Fruit fly (Drosophila melanogaster) whole organism, embryonic: Measurements from ENCODE around the gene CG7530.

ENCODE experiments used
- Asciz ChIP-seq: fragments of 200-800 bp; sonication (Bioruptor generic); optimal IDR thresholded peaks from 2 replicates; lab custom pipeline; 2017; ENCODE audit warnings: missing biosample characterization, mild to moderate bottlenecking, missing genetic modification characterization, missing genetic modification reagents
- Atf3 ChIP-seq: fragments of 200-800 bp; sonication (Bioruptor generic); optimal IDR thresholded peaks from 3 replicates; lab custom pipeline; 2016; ENCODE audit warnings: missing biosample characterization, missing genetic modification characterization
- Atf6 ChIP-seq: fragments of 200-800 bp; sonication (Bioruptor generic); IDR thresholded peaks from 2 replicates; pipeline ENCODE4 v1.3.6; 2022; ENCODE audit warnings: missing biosample characterization, missing genetic modification characterization
- Bteb2 ChIP-seq: fragments of 200-800 bp; sonication (Bioruptor generic); optimal IDR thresholded peaks from 2 replicates; lab custom pipeline; 2016; ENCODE audit warnings: missing biosample characterization, missing genetic modification characterization
- CG11247 ChIP-seq: fragments of 200-800 bp; sonication (Bioruptor generic); IDR thresholded peaks from 2 replicates; pipeline ENCODE4 v1.3.6; 2022; ENCODE audit warnings: missing biosample characterization, missing genetic modification characterization
- CG11696 ChIP-seq: fragments of 200-800 bp; sonication (Bioruptor generic); IDR thresholded peaks from 2 replicates; pipeline ENCODE4 v1.3.6; 2022; ENCODE audit warnings: missing biosample characterization, missing genetic modification characterization
- CG11723 ChIP-seq: fragments of 200-800 bp; sonication (Bioruptor generic); optimal IDR thresholded peaks from 2 replicates; lab custom pipeline; 2017; ENCODE audit warnings: missing biosample characterization, mild to moderate bottlenecking, missing genetic modification characterization
- CG14050 ChIP-seq: fragments of 200-800 bp; sonication (Bioruptor generic); IDR thresholded peaks from 3 replicates; pipeline ENCODE4 v1.3.6; 2022; ENCODE audit warnings: missing biosample characterization, missing genetic modification characterization
- CG16813 ChIP-seq: fragments of 200-800 bp; sonication (Bioruptor generic); IDR thresholded peaks from 3 replicates; pipeline ENCODE4 v1.3.6; 2022; ENCODE audit warnings: missing biosample characterization, missing genetic modification characterization; ENCODE audit not compliant: partially characterized antibody
- CG17802 ChIP-seq: fragments of 200-800 bp; sonication (Bioruptor generic); optimal IDR thresholded peaks from 2 replicates; lab custom pipeline; 2018; ENCODE audit warnings: missing biosample characterization, mild to moderate bottlenecking, missing genetic modification characterization, moderate library complexity
- CG18619 ChIP-seq: fragments of 200-800 bp; sonication (Bioruptor generic); optimal IDR thresholded peaks from 3 replicates; lab custom pipeline; 2017; ENCODE audit warnings: missing biosample characterization, mild to moderate bottlenecking, missing genetic modification characterization
- CG3163 ChIP-seq: fragments of 200-800 bp; sonication (Bioruptor generic); optimal IDR thresholded peaks from 3 replicates; lab custom pipeline; 2016; ENCODE audit warnings: missing biosample characterization, missing genetic modification characterization
- CG5180 ChIP-seq: fragments of 200-800 bp; sonication (Bioruptor generic); optimal IDR thresholded peaks from 3 replicates; lab custom pipeline; 2017; ENCODE audit warnings: missing biosample characterization, missing genetic modification characterization, mild to moderate bottlenecking, moderate library complexity, missing genetic modification reagents
- CG6175 ChIP-seq: fragments of 200-800 bp; sonication (Bioruptor generic); IDR thresholded peaks from 3 replicates; pipeline ENCODE4 v1.3.6; 2022; ENCODE audit warnings: missing biosample characterization, missing genetic modification characterization
- CG6689 ChIP-seq: fragments of 200-800 bp; sonication (Bioruptor generic); IDR thresholded peaks from 2 replicates; pipeline ENCODE4 v1.3.6; 2022; ENCODE audit warnings: missing biosample characterization, missing genetic modification characterization
- CG7357 ChIP-seq: fragments of 200-800 bp; sonication (Bioruptor generic); IDR thresholded peaks from 3 replicates; pipeline ENCODE4 v1.3.6; 2022; ENCODE audit warnings: missing biosample characterization, missing genetic modification characterization
- CG7372 ChIP-seq: fragments of 200-800 bp; sonication (Bioruptor generic); IDR thresholded peaks from 2 replicates; pipeline ENCODE4 v1.3.6; 2022; ENCODE audit warnings: missing biosample characterization, missing genetic modification characterization
- CG7556 ChIP-seq: fragments of 200-800 bp; sonication (Bioruptor generic); optimal IDR thresholded peaks from 2 replicates; lab custom pipeline; 2017; ENCODE audit warnings: missing biosample characterization, mild to moderate bottlenecking, missing genetic modification characterization
- CG7839 ChIP-seq: fragments of 200-800 bp; sonication (Bioruptor generic); optimal IDR thresholded peaks from 3 replicates; lab custom pipeline; 2018; ENCODE audit warnings: missing biosample characterization, mild to moderate bottlenecking, missing genetic modification characterization, moderate library complexity
- CG8478 ChIP-seq: fragments of >200 bp; optimal IDR thresholded peaks from 2 replicates; lab custom pipeline; 2018
- CG8765 ChIP-seq: fragments of 200-800 bp; sonication (Bioruptor generic); IDR thresholded peaks from 2 replicates; pipeline ENCODE4 v1.3.6; 2022; ENCODE audit warnings: missing biosample characterization, missing genetic modification characterization
- CG8924 ChIP-seq: fragments of 200-800 bp; optimal IDR thresholded peaks from 3 replicates; lab custom pipeline; 2019; ENCODE audit warnings: missing biosample characterization, mild to moderate bottlenecking, missing genetic modification characterization, moderate library complexity
- D19A ChIP-seq: fragments of 200-800 bp; optimal IDR thresholded peaks from 3 replicates; lab custom pipeline; 2019; ENCODE audit warnings: missing biosample characterization, mild to moderate bottlenecking, missing genetic modification characterization, moderate library complexity
- Deaf1 ChIP-seq: fragments of 200-800 bp; optimal IDR thresholded peaks from 3 replicates; lab custom pipeline; 2019; ENCODE audit warnings: missing biosample characterization, mild to moderate bottlenecking, missing genetic modification characterization, moderate library complexity
- Gsc ChIP-seq: fragments of 200-800 bp; sonication (Bioruptor generic); IDR thresholded peaks from 2 replicates; pipeline ENCODE4 v1.3.6; 2022; ENCODE audit warnings: missing biosample characterization, missing genetic modification characterization
- HLH3B ChIP-seq: fragments of 200-800 bp; sonication (Bioruptor generic); IDR thresholded peaks from 2 replicates; pipeline ENCODE4 v1.3.6; 2022; ENCODE audit warnings: missing biosample characterization, missing genetic modification characterization
- Jarid2 ChIP-seq: fragments of 200-800 bp; sonication (Bioruptor generic); optimal IDR thresholded peaks from 3 replicates; lab custom pipeline; 2017; ENCODE audit warnings: mild to moderate bottlenecking, missing biosample characterization, missing genetic modification reagents, missing genetic modification characterization
- Kr ChIP-seq: fragments of 200-800 bp; sonication (Bioruptor generic); optimal IDR thresholded peaks from 2 replicates; lab custom pipeline; 2017; ENCODE audit warnings: missing biosample characterization, mild to moderate bottlenecking, missing genetic modification characterization
- Mad ChIP-seq: fragments of 200-800 bp; sonication (Bioruptor generic); optimal IDR thresholded peaks from 2 replicates; lab custom pipeline; 2016; ENCODE audit warnings: missing biosample characterization, missing genetic modification characterization
- Rfx ChIP-seq: fragments of 200-800 bp; sonication (Bioruptor generic); IDR thresholded peaks from 2 replicates; pipeline ENCODE4 v1.3.6; 2022; ENCODE audit warnings: missing biosample characterization, missing genetic modification characterization
- ab ChIP-seq: fragments of 200-800 bp; sonication (Bioruptor generic); optimal IDR thresholded peaks from 2 replicates; lab custom pipeline; 2016; ENCODE audit warnings: missing biosample characterization, missing genetic modification characterization
- ara ChIP-seq: fragments of 200-800 bp; sonication (Bioruptor generic); IDR thresholded peaks from 2 replicates; pipeline ENCODE4 v1.3.6; 2022; ENCODE audit warnings: missing biosample characterization, missing genetic modification characterization
- eve ChIP-seq, 2 experiments: fragments of >200 bp; optimal IDR thresholded peaks; 2 replicates each; lab custom pipeline; 2017; ENCODE audit warnings: missing biosample characterization in 2 of 2, missing genetic modification characterization in 2 of 2
- gsb-n ChIP-seq: fragments of 200-800 bp; sonication (Bioruptor generic); optimal IDR thresholded peaks from 3 replicates; lab custom pipeline; 2018; ENCODE audit warnings: missing biosample characterization, mild to moderate bottlenecking, missing genetic modification characterization
- jing ChIP-seq: fragments of 200-800 bp; sonication (Bioruptor generic); optimal IDR thresholded peaks from 2 replicates; lab custom pipeline; 2018; ENCODE audit warnings: missing biosample characterization, mild to moderate bottlenecking, missing genetic modification characterization
- knrl ChIP-seq: fragments of 200-800 bp; sonication (Bioruptor generic); IDR thresholded peaks from 3 replicates; pipeline ENCODE4 v1.3.6; 2022; ENCODE audit warnings: missing biosample characterization, missing genetic modification characterization; ENCODE audit not compliant: partially characterized antibody
- lov ChIP-seq, 2 experiments: fragments of 200-800 bp in 1 of 2; fragments of >200 bp in 1 of 2; sonication (Bioruptor generic) in 1 of 2; IDR thresholded peaks in 1 of 2; optimal IDR thresholded peaks in 1 of 2; 2 replicates in 1 of 2; 3 replicates in 1 of 2; pipeline versions ENCODE4 v1.3.6 to Lab custom; 2017 to 2022; ENCODE audit warnings: missing biosample characterization in 1 of 2, missing genetic modification characterization in 1 of 2
- maf-S ChIP-seq: fragments of 200-800 bp; sonication (Bioruptor generic); optimal IDR thresholded peaks from 2 replicates; lab custom pipeline; 2016; ENCODE audit warnings: missing biosample characterization, missing genetic modification characterization
- mam ChIP-seq: fragments of 200-800 bp; sonication (Bioruptor generic); optimal IDR thresholded peaks from 3 replicates; lab custom pipeline; 2016; ENCODE audit warnings: missing biosample characterization, missing genetic modification characterization
- sens-2 ChIP-seq: fragments of 200-800 bp; sonication (Bioruptor generic); IDR thresholded peaks from 2 replicates; pipeline ENCODE4 v1.3.6; 2022; ENCODE audit warnings: missing biosample characterization, missing genetic modification characterization
- stc ChIP-seq: fragments of 200-800 bp; sonication (Bioruptor generic); IDR thresholded peaks from 2 replicates; pipeline ENCODE4 v1.3.6; 2022; ENCODE audit warnings: missing biosample characterization, missing genetic modification characterization
- tgo ChIP-seq: fragments of 200-800 bp; sonication (Bioruptor generic); IDR thresholded peaks from 3 replicates; pipeline ENCODE4 v1.3.6; 2022; ENCODE audit warnings: missing biosample characterization, missing genetic modification characterization
- toy ChIP-seq: fragments of 200-800 bp; sonication (Bioruptor generic); IDR thresholded peaks from 2 replicates; pipeline ENCODE4 v1.3.6; 2022; ENCODE audit warnings: missing biosample characterization, missing genetic modification characterization

Gene CG7530

DNA sequence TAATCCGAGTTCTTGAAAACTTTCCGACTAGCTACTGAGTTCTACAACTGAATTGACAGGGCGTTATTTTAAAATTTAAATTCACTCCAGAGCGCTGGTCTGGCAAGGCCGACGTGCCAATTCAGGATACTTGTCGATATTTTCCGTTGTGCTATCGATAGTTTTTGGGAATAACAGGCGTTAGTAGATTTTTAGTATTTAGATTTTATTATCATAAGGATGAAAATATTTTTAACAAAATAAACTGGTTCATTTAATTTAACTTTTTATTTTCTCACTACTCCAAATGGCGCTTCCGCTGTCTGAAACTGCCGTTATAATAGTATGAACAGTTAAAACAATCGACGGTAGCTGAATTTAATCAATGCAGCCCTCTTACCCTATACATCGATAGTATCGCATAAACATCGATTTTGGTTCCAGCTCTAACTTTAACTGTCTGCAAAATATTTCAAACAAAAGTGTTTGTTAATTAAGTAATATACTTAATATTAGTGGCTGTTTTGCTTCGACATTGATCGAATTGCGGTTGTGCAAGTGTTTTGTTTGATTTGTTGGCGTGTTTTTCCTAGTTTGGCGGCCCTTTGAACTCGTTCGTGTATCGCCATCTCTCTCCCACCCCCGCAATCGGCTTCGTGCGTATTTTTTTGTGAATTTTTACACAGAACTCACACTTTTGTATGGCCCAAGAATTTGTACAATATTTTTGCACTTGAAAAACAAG, 10.0 kb upstream of the CG7530 start, which contains the start of the genes eff and jvl (continued):
- peak; percentile 0 for TF ChIP-seq Mad (GFP tag; lab: Kevin White, UChicago)
- TF ChIP-seq CG8765 (GFP tag; lab: Robert Waterston, UW): peak; percentile 26; the same call in 1 of the 2 replicates
- TF ChIP-seq mam (GFP tag; lab: Kevin White, UChicago): peak; percentile 60
- TF ChIP-seq ab (GFP tag; lab: Kevin White, UChicago): no peak
- no peak for TF ChIP-seq ara (GFP tag; lab: Robert Waterston, UW)
- TF ChIP-seq CG11723 (GFP tag; lab: Kevin White, UChicago): no peak
- TF ChIP-seq stc: no peak
- no peak for TF ChIP-seq HLH3B (GFP tag; lab: Robert Waterston, UW)
- peak in 1 of 2 experiments; percentile 79 for TF ChIP-seq eve (GFP tag; optimal IDR thresholded peaks at IDR 0.05; lab: Kevin White, UChicago)
- TF ChIP-seq Atf6 (GFP tag; lab: Robert Waterston, UW): 0 out of 2 replicates have a peak, but pooled peaks have one; percentile 46
- TF ChIP-seq CG11696 (GFP tag; lab: Robert Waterston, UW): no peak
- no peak for TF ChIP-seq tgo
- TF ChIP-seq sens-2 (GFP tag; lab: Robert Waterston, UW): no peak
- TF ChIP-seq CG3163: no peak
- TF ChIP-seq CG7556 (GFP tag; lab: Kevin White, UChicago): no peak
- no peak for TF ChIP-seq toy
- TF ChIP-seq Jarid2 (GFP tag; lab: Kevin White, UChicago): no peak
- peak; percentile 97 for TF ChIP-seq CG16813 (GFP tag; lab: Robert Waterston, UW)
- TF ChIP-seq CG8478 (lab: Kevin White, UChicago): no peak
- TF ChIP-seq CG18619 (GFP tag; lab: Kevin White, UChicago): no peak
- TF ChIP-seq D19A: no peak
- no peak for TF ChIP-seq CG8924 (tag; lab: Kevin White, UChicago)
- TF ChIP-seq knrl (GFP tag; lab: Robert Waterston, UW): peak; percentile 96
- TF ChIP-seq Kr (GFP tag; lab: Kevin White, UChicago): no peak
- TF ChIP-seq CG7372 (GFP tag; lab: Robert Waterston, UW): no peak
- no peak for TF ChIP-seq CG14050
- no peak for TF ChIP-seq maf-S (GFP tag; lab: Kevin White, UChicago)
- no peak for TF ChIP-seq CG5180 (GFP tag; lab: Kevin White, UChicago)
- no peak for TF ChIP-seq CG7839 (tag; lab: Kevin White, UChicago)
- TF ChIP-seq lov (optimal IDR thresholded peaks at IDR 0.05; lab: Kevin White, UChicago): no peak
- no peak for TF ChIP-seq lov (GFP tag; IDR thresholded peaks at IDR 0.05; lab: Robert Waterston, UW)
- no peak for TF ChIP-seq CG17802
- no peak for TF ChIP-seq Asciz (GFP tag; lab: Kevin White, UChicago)
- no peak for TF ChIP-seq jing
- 0 out of 2 replicates have a peak, but pooled peaks have one; percentile 2 for TF ChIP-seq CG6689 (GFP tag; lab: Robert Waterston, UW)
- TF ChIP-seq gsb-n (tag; lab: Kevin White, UChicago): no peak
- TF ChIP-seq CG11247 (GFP tag; lab: Robert Waterston, UW): peak; percentile 9; the same call in 1 of the 2 replicates
- TF ChIP-seq Deaf1 (tag; lab: Kevin White, UChicago): peak; percentile 9
- no peak for TF ChIP-seq CG7357 (GFP tag; lab: Robert Waterston, UW)
- TF ChIP-seq Bteb2: peak; percentile 56
- peak; percentile 74 for TF ChIP-seq Rfx
- TF ChIP-seq Atf3 (GFP tag; lab: Kevin White, UChicago): peak; percentile 30
- no peak for TF ChIP-seq CG6175 (GFP tag; lab: Robert Waterston, UW)
- TF ChIP-seq Gsc: no peak
